Worm (Caenorhabditis elegans): ENCODE results near the gene T27E4.1.

Gene T27E4.1

DNA sequence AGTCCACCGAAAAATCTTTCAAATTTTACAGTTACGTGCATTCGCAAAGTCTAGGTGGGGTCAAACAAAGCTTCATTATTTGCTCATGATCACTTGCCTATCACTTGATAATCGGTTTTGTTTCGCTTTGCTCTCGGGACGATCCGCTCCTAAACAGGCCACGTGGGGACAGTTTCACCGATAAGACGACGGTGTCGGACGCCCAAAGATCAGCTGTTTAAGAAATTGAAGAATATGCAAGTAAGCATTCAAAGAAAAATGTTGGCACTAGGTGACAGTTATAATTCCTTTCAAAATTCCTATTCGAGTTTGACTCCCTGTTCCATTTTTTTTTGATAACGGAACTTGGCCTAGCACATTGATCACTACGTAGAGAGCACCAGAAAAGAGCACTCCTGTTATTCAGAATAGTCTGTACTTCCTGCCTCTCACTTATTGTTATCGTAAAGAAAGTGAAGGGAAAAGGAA is 12.1 kb upstream of the T27E4.1 start (continued):
- 0 out of 2 replicates have a peak, but pooled peaks have one; percentile 36 for TF ChIP-seq Y95B8A.8 (GFP tag; IDR thresholded peaks at IDR 0.05)
- no peak for TF ChIP-seq F22D6.2 (tag; optimal IDR thresholded peaks at IDR 0.05)
- no peak for TF ChIP-seq efl-1 (GFP tag; optimal IDR thresholded peaks at IDR 0.05)
- TF ChIP-seq somi-1 (GFP tag; optimal IDR thresholded peaks at IDR 0.05): no peak
- no peak for TF ChIP-seq attf-6 (GFP tag; IDR thresholded peaks at IDR 0.05)
- no peak for TF ChIP-seq ztf-18 (tag; optimal IDR thresholded peaks at IDR 0.05)
- TF ChIP-seq mxl-1 (tag; optimal IDR thresholded peaks at IDR 0.05): no peak
- no peak for TF ChIP-seq lsy-27 (tag; optimal IDR thresholded peaks at IDR 0.05; ENCODE audit: borderline replicate concordance, insufficient read depth)
- no peak for TF ChIP-seq ceh-58 (GFP tag; IDR thresholded peaks at IDR 0.05)
- TF ChIP-seq cebp-1 (GFP tag; IDR thresholded peaks at IDR 0.05): peak; percentile 22; the same call in 1 of the 2 replicates
- peak; percentile 68 for TF ChIP-seq cebp-1 (tag; optimal IDR thresholded peaks at IDR 0.05)
- TF ChIP-seq ZK185.1 (tag; optimal IDR thresholded peaks at IDR 0.05; ENCODE audit: poor library complexity, severe bottlenecking): peak; percentile 19
- TF ChIP-seq rcor-1 (GFP tag; IDR thresholded peaks at IDR 0.05): no peak
- no peak for TF ChIP-seq F55B11.4 (tag; optimal IDR thresholded peaks at IDR 0.05; ENCODE audit: borderline replicate concordance, insufficient read depth)
- TF ChIP-seq T26A5.8 (tag; optimal IDR thresholded peaks at IDR 0.05): no peak
- TF ChIP-seq ets-4 (GFP tag; optimal IDR thresholded peaks at IDR 0.05): peak; percentile 92
- TF ChIP-seq xnd-1 (tag; optimal IDR thresholded peaks at IDR 0.05): no peak
- no peak for TF ChIP-seq snpc-3.4 (tag; optimal IDR thresholded peaks at IDR 0.05)
- TF ChIP-seq ekl-4 (GFP tag; IDR thresholded peaks at IDR 0.05): no peak
- TF ChIP-seq F49E8.2 (tag; optimal IDR thresholded peaks at IDR 0.05; ENCODE audit: insufficient read depth): no peak
- no peak for TF ChIP-seq madf-10 (tag; optimal IDR thresholded peaks at IDR 0.05)
- no peak for TF ChIP-seq mes-4 (tag; optimal IDR thresholded peaks at IDR 0.05)
- TF ChIP-seq ceh-91 (GFP tag; IDR thresholded peaks at IDR 0.05): no peak
- TF ChIP-seq tbx-9 (tag; optimal IDR thresholded peaks at IDR 0.05; ENCODE audit: borderline replicate concordance): no peak
- TF ChIP-seq lin-40 (tag; optimal IDR thresholded peaks at IDR 0.05): peak; percentile 21
- peak; percentile 4; the same call in 1 of the 2 replicates for TF ChIP-seq let-526 (GFP tag; IDR thresholded peaks at IDR 0.05)
- peak; percentile 4 for TF ChIP-seq attf-5 (GFP tag; optimal IDR thresholded peaks at IDR 0.05)
- TF ChIP-seq tlf-1 (GFP tag; optimal IDR thresholded peaks at IDR 0.05): peak; percentile 57
- TF ChIP-seq lin-35 (GFP tag; optimal IDR thresholded peaks at IDR 0.05): no peak
- TF ChIP-seq B0035.1 (tag; optimal IDR thresholded peaks at IDR 0.05): no peak
- TF ChIP-seq snpc-1.3 (tag; optimal IDR thresholded peaks at IDR 0.05; ENCODE audit: insufficient read depth): no peak
- TF ChIP-seq akir-1 (GFP tag; optimal IDR thresholded peaks at IDR 0.05): no peak
- no peak for TF ChIP-seq snpc-1.1 (tag; optimal IDR thresholded peaks at IDR 0.05; ENCODE audit: insufficient read depth)
- no peak for TF ChIP-seq F57C9.4 (tag; optimal IDR thresholded peaks at IDR 0.05)
- TF ChIP-seq unc-62 (GFP tag; optimal IDR thresholded peaks at IDR 0.05): no peak
- no peak for TF ChIP-seq F52B5.7 (tag; optimal IDR thresholded peaks at IDR 0.05)
- TF ChIP-seq C06A6.2 (GFP tag; conservative IDR thresholded peaks at IDR 0.05): no peak
- TF ChIP-seq hlh-12 (tag; optimal IDR thresholded peaks at IDR 0.05): no peak
- TF ChIP-seq ztf-22 (GFP tag; optimal IDR thresholded peaks at IDR 0.05): peak; percentile 87
- peak; percentile 40 for TF ChIP-seq lin-54 (GFP tag; optimal IDR thresholded peaks at IDR 0.05)
- peak; percentile 69; the same call in 1 of the 2 replicates for TF ChIP-seq dox-1 (GFP tag; IDR thresholded peaks at IDR 0.05)
- no peak for TF ChIP-seq ceh-79 (tag; optimal IDR thresholded peaks at IDR 0.05)
- TF ChIP-seq B0336.3 (GFP tag; IDR thresholded peaks at IDR 0.05): peak; percentile 72
- TF ChIP-seq sea-2 (GFP tag; IDR thresholded peaks at IDR 0.05): no peak

Measured in whole organism, young adult.